Worm (Caenorhabditis elegans): Measurements from ENCODE around the gene T14B4.19.

T14B4.19 gene

DNA sequence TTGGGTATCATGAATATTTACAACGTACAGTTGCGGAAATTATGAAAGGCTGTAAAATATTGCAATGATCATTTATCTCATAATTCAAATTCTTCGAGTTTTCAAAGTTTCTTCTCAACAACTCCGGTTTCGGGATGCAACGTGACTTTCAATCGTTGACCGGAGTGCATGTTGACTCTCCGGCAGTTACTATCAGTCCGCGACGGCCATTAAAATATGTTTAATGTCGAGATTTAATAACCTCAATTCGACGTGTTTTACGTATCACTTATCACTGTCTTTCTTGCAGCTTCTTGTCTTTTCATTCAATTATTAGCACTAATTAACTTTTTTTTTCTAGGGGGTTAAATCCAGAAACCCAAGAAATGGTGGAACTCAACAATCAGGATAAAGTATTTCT, 5.5 kb upstream of the T14B4.19 start, which contains the start of gene tsp-10:
TSS of gene tsp-10 (plus strand) at position 366 of the 400 bp plus-strand sequence.
- no peak for TF ChIP-seq blmp-1 (tag; optimal IDR thresholded peaks at IDR 0.05; ENCODE audit: insufficient read depth)
- no peak for TF ChIP-seq mdl-1 (tag; optimal IDR thresholded peaks at IDR 0.05)
- no peak for TF ChIP-seq crh-2 (tag; optimal IDR thresholded peaks at IDR 0.05)
- TF ChIP-seq alr-1 (tag; optimal IDR thresholded peaks at IDR 0.05), result no peak
- no peak for TF ChIP-seq mab-5 (tag; optimal IDR thresholded peaks at IDR 0.05)
- TF ChIP-seq nhr-11 (tag; optimal IDR thresholded peaks at IDR 0.05), result no peak

DNA sequence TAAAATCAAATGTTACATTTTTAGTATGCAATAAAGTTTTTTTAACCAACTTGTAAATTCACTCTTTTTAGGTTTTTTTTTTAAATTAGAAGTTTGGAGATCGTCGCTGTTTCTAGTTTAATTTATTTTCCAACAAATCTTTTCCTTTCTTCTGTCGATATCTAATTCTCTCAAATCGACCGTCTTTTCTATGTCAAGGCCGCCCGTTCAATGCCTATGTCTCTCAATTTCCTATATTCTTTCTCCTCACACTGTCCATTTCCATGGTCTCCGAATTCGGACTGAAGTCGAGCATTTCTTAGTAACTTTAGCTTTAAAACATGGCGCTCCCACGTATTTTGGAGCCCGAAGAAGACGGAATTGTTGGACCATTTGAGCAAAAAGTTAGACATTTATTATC, 3.9 kb upstream of the T14B4.19 start, which contains the start of the genes T14B4.5 and T14B4.20:
TSS of gene T14B4.5 (plus strand) at position 226 of the 400 bp plus-strand sequence.
TSS of gene T14B4.20 (plus strand) at position 264 of the 400 bp plus-strand sequence.
- TF ChIP-seq egl-27 (tag; optimal IDR thresholded peaks at IDR 0.05) (no peak), ceh-16 (tag; optimal IDR thresholded peaks at IDR 0.05) (no peak), peb-1 (tag; optimal IDR thresholded peaks at IDR 0.05) (no peak), crh-2 (tag; optimal IDR thresholded peaks at IDR 0.05) (no peak), skn-1 (tag; optimal IDR thresholded peaks at IDR 0.05) (no peak), mbf-1 (tag; optimal IDR thresholded peaks at IDR 0.05) (no peak), unc-39 (tag; optimal IDR thresholded peaks at IDR 0.05) (no peak), unc-62 (GFP tag; optimal IDR thresholded peaks at IDR 0.05) (no peak), ZK546.5 (tag; optimal IDR thresholded peaks at IDR 0.05) (no peak), R02D3.7 (tag; optimal IDR thresholded peaks at IDR 0.05) (no peak), sma-9 (GFP tag; optimal IDR thresholded peaks at IDR 0.05) (no peak), sma-9 (tag; optimal IDR thresholded peaks at IDR 0.05) (no peak), alr-1 (tag; optimal IDR thresholded peaks at IDR 0.05) (no peak), nhr-6 (tag; optimal IDR thresholded peaks at IDR 0.05) (no peak), F13H6.1 (tag; optimal IDR thresholded peaks at IDR 0.05) (no peak), gmeb-1 (tag; optimal IDR thresholded peaks at IDR 0.05) (no peak), lsy-2 (tag; optimal IDR thresholded peaks at IDR 0.05) (no peak), nhr-77 (tag; optimal IDR thresholded peaks at IDR 0.05) (no peak), lin-11 (tag; optimal IDR thresholded peaks at IDR 0.05) (no peak)

DNA sequence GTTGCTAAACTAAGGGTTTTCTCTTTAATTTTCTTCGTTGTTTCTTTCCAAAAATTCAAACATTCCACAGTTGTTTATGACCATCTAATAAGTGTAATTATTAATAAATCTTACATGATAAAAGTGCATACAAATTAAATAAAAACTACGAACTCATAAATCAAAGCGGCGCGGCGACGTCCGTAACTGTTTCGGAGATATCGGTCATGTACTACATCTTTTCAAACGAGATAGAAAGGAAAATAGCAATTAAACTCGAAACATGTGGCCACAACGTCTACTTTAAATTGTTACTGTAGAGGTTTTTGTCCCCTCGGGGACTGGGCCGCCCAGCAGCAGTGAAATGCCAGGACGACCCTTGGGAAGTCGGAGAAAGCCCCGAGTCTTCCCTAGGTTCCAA, 3.1 kb upstream of the T14B4.19 start:
- TF ChIP-seq sma-9 (GFP tag; optimal IDR thresholded peaks at IDR 0.05) (peak; percentile 59), sma-9 (tag; optimal IDR thresholded peaks at IDR 0.05) (no peak), elt-3 (tag; optimal IDR thresholded peaks at IDR 0.05) (no peak), nhr-21 (tag; optimal IDR thresholded peaks at IDR 0.05) (peak; percentile 42)

ce11 chrII:6713832-6714342, 1.2 kb upstream of the T14B4.19 start, which contains the start of gene dpy-2:
dpy-2 (plus strand) TSS chrII:6714292.
- TF ChIP-seq C34F6.9 (tag; optimal IDR thresholded peaks at IDR 0.05) (no peak), blmp-1 (tag; optimal IDR thresholded peaks at IDR 0.05; ENCODE audit: insufficient read depth) (peak; percentile 67), nhr-129 (tag; optimal IDR thresholded peaks at IDR 0.05) (no peak), sem-4 (tag; optimal IDR thresholded peaks at IDR 0.05) (no peak), nhr-6 (tag; optimal IDR thresholded peaks at IDR 0.05) (no peak), F13H6.1 (tag; optimal IDR thresholded peaks at IDR 0.05) (no peak), sma-3 (GFP tag; optimal IDR thresholded peaks at IDR 0.05) (no peak), ztf-11 (tag; optimal IDR thresholded peaks at IDR 0.05) (no peak), ama-1 (optimal IDR thresholded peaks at IDR 0.05) (no peak), dmd-4 (tag; optimal IDR thresholded peaks at IDR 0.05) (no peak), nhr-21 (tag; optimal IDR thresholded peaks at IDR 0.05) (peak; percentile 44), mab-5 (tag; optimal IDR thresholded peaks at IDR 0.05) (no peak), ZK546.5 (tag; optimal IDR thresholded peaks at IDR 0.05) (no peak), lsy-2 (tag; optimal IDR thresholded peaks at IDR 0.05) (no peak)

DNA sequence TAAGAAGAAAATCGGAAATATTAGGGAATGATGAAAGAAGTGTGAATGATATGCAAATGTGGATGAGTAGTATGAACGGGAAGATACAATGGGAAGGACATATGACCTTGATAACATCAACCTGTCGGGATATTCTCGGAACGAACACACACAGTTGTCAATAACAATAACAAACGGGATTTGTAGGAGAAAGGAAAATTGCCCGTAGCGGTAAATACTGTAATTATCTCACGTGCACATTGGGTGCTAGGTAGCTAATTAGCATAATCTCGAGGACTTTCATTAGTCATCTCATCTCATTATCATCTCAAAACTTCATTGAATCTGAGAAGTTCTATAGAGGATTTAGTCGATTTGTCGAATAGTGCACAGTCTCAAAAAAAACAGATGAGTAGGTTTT, 272 bp upstream of the T14B4.19 start:
- TF ChIP-seq elt-3 (tag; optimal IDR thresholded peaks at IDR 0.05), result no peak
- no peak for TF ChIP-seq mbf-1 (tag; optimal IDR thresholded peaks at IDR 0.05)
- TF ChIP-seq ztf-11 (tag; optimal IDR thresholded peaks at IDR 0.05), result no peak
- no peak for TF ChIP-seq dmd-4 (tag; optimal IDR thresholded peaks at IDR 0.05)
- no peak for TF ChIP-seq nhr-129 (tag; optimal IDR thresholded peaks at IDR 0.05)
- no peak for TF ChIP-seq zag-1 (tag; optimal IDR thresholded peaks at IDR 0.05)
- no peak for TF ChIP-seq nhr-77 (tag; optimal IDR thresholded peaks at IDR 0.05)
- no peak for TF ChIP-seq R02D3.7 (tag; optimal IDR thresholded peaks at IDR 0.05)
- TF ChIP-seq lin-39 (tag; optimal IDR thresholded peaks at IDR 0.05), result no peak
- TF ChIP-seq nhr-25 (tag; optimal IDR thresholded peaks at IDR 0.05), result no peak
- TF ChIP-seq nhr-237 (tag; optimal IDR thresholded peaks at IDR 0.05), result no peak
- no peak for TF ChIP-seq fos-1 (tag; optimal IDR thresholded peaks at IDR 0.05)
- no peak for TF ChIP-seq lsy-2 (tag; optimal IDR thresholded peaks at IDR 0.05)
